Fruit fly (Drosophila melanogaster) whole organism, pupa: ENCODE data around the gene CG10749.

Experiments
- CG12605 ChIP-seq: fragments of 200-800 bp; sonication (Bioruptor generic); IDR thresholded peaks from 2 replicates; pipeline ENCODE4 v1.3.6; 2022; ENCODE audit warnings: missing biosample characterization, missing genetic modification characterization
- CG13204 ChIP-seq: fragments of 200-800 bp; sonication (Bioruptor generic); optimal IDR thresholded peaks from 2 replicates; lab custom pipeline; 2018; ENCODE audit warnings: missing biosample characterization, mild to moderate bottlenecking, missing genetic modification characterization, moderate library complexity
- CG14655 ChIP-seq: fragments of 200-800 bp; sonication (Bioruptor generic); optimal IDR thresholded peaks from 3 replicates; lab custom pipeline; 2017; ENCODE audit warnings: mild to moderate bottlenecking, missing biosample characterization, missing genetic modification reagents, missing genetic modification characterization
- CG15710 ChIP-seq: fragments of 200-800 bp; sonication (Bioruptor generic); optimal IDR thresholded peaks from 2 replicates; lab custom pipeline; 2018; ENCODE audit warnings: missing biosample characterization, mild to moderate bottlenecking, missing genetic modification characterization, moderate library complexity
- CG17806 ChIP-seq: fragments of 200-800 bp; sonication (Bioruptor generic); optimal IDR thresholded peaks from 2 replicates; lab custom pipeline; 2018; ENCODE audit warnings: missing biosample characterization, mild to moderate bottlenecking, missing genetic modification characterization, moderate library complexity
- CG32121 ChIP-seq: fragments of 200-800 bp; sonication (Bioruptor generic); IDR thresholded peaks from 2 replicates; pipeline ENCODE4 v1.3.6; 2022; ENCODE audit warnings: missing biosample characterization, missing genetic modification characterization
- CG34367 ChIP-seq: fragments of 200-800 bp; sonication (Bioruptor generic); optimal IDR thresholded peaks from 2 replicates; lab custom pipeline; 2018; ENCODE audit warnings: missing biosample characterization, mild to moderate bottlenecking, missing genetic modification characterization
- CG4496 ChIP-seq: fragments of 200-800 bp; sonication (Bioruptor generic); IDR thresholded peaks from 3 replicates; pipeline ENCODE4 v1.3.6; 2022; ENCODE audit warnings: missing biosample characterization, missing genetic modification characterization
- CG8159 ChIP-seq: fragments of 200-800 bp; sonication (Bioruptor generic); optimal IDR thresholded peaks from 3 replicates; lab custom pipeline; 2018; ENCODE audit warnings: missing biosample characterization, mild to moderate bottlenecking, missing genetic modification characterization, moderate library complexity
- CG8301 ChIP-seq: fragments of 200-800 bp; sonication (Bioruptor generic); optimal IDR thresholded peaks from 2 replicates; lab custom pipeline; 2018; ENCODE audit warnings: missing biosample characterization, mild to moderate bottlenecking, missing genetic modification characterization
- CG9948 ChIP-seq: fragments of 200-800 bp; sonication (Bioruptor generic); optimal IDR thresholded peaks from 2 replicates; lab custom pipeline; 2018; ENCODE audit warnings: missing biosample characterization, mild to moderate bottlenecking, missing genetic modification characterization, moderate library complexity
- D1 ChIP-seq: fragments of 200-800 bp; sonication (Bioruptor generic); optimal IDR thresholded peaks from 2 replicates; lab custom pipeline; 2018; ENCODE audit warnings: missing biosample characterization, mild to moderate bottlenecking, missing genetic modification characterization, moderate library complexity
- EcR ChIP-seq: fragments of 200-800 bp; sonication (Bioruptor generic); optimal IDR thresholded peaks from 3 replicates; lab custom pipeline; 2019; ENCODE audit warnings: missing biosample characterization, missing genetic modification characterization, mild to moderate bottlenecking, moderate library complexity, missing genetic modification reagents
- Ets98B ChIP-seq: fragments of 200-800 bp; sonication (Bioruptor generic); IDR thresholded peaks from 2 replicates; pipeline ENCODE4 v1.3.6; 2022; ENCODE audit warnings: missing biosample characterization, missing genetic modification characterization
- Pif1A ChIP-seq: fragments of 200-800 bp; sonication (Bioruptor generic); optimal IDR thresholded peaks from 3 replicates; lab custom pipeline; 2016; ENCODE audit warnings: missing biosample characterization, missing genetic modification characterization
- Pif1B ChIP-seq: fragments of 200-800 bp; sonication (Bioruptor generic); optimal IDR thresholded peaks from 3 replicates; lab custom pipeline; 2016; ENCODE audit warnings: missing biosample characterization, missing genetic modification characterization
- Snoo ChIP-seq: fragments of 200-800 bp; sonication (Bioruptor generic); optimal IDR thresholded peaks from 3 replicates; lab custom pipeline; 2017; ENCODE audit warnings: missing biosample characterization, mild to moderate bottlenecking, missing genetic modification characterization, inconsistent platforms
- fd96Ca ChIP-seq: fragments of 200-800 bp; sonication (Bioruptor generic); IDR thresholded peaks from 3 replicates; pipeline ENCODE4 v1.3.6; 2022; ENCODE audit warnings: missing biosample characterization, missing genetic modification characterization
- gl ChIP-seq: fragments of 200-800 bp; sonication (Bioruptor generic); optimal IDR thresholded peaks from 2 replicates; lab custom pipeline; 2018; ENCODE audit warnings: missing biosample characterization, mild to moderate bottlenecking, missing genetic modification characterization
- rn ChIP-seq: fragments of 200-800 bp; sonication (Bioruptor generic); IDR thresholded peaks from 2 replicates; pipeline ENCODE4 v1.3.6; 2022; ENCODE audit warnings: missing biosample characterization, missing genetic modification characterization

CG10749 gene

DNA sequence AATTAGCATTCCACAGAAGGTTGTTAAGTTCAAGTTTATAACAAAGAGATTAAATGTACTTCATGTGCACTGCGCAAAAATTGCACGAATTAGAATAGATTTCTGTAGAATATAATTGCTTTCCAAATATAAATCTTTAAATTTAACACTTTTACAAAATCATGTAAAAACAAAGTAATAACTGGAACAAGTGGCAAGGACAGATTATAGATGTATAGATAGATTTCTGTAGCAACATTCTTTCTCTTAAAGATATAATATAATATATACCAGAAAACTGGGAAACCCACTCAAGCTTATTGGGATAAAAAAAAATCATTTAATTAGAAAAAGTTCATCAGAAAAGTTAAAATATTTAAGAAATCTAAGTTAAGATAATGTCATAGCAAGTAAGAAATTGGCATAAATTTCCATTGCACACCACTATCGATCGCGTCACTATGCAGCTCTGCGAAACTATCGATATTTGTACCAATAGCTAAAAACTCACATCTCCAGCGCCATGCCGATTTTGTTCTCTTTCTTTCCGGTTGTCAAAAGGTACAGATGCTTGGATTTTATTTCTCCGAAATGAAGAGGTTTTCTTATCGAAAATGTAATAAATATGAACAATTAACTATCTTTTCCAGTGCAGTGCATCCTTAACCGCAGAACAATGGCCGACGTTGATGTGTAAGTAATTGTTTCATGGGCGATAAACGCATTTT, 50.7 kb downstream of the CG10749 start, which contains the start of gene RpS12:
RpS12 (plus strand) TSS at position 499 of the 707 bp plus-strand sequence.
- TF ChIP-seq CG14655 (GFP tag; lab: Kevin White, UChicago) (peak; percentile 45), Ets98B (GFP tag; lab: Robert Waterston, UW) (peak; percentile 16; the same call in 1 of the 2 replicates), CG34367 (tag; lab: Kevin White, UChicago) (peak; percentile 60), Pif1A (GFP tag; lab: Kevin White, UChicago) (peak; percentile 41), rn (GFP tag; lab: Robert Waterston, UW) (peak; percentile 25; the same call in 1 of the 2 replicates), CG8301 (tag; lab: Kevin White, UChicago) (no peak), CG9948 (peak; percentile 27), fd96Ca (GFP tag; lab: Robert Waterston, UW) (no peak; the same call in 2 of the 3 replicates), CG32121 (GFP tag; lab: Robert Waterston, UW) (peak; percentile 15), gl (tag; lab: Kevin White, UChicago) (peak; percentile 41), D1 (tag; lab: Kevin White, UChicago) (no peak), CG8159 (tag; lab: Kevin White, UChicago) (peak; percentile 22), CG17806 (tag; lab: Kevin White, UChicago) (peak; percentile 35), CG4496 (GFP tag; lab: Robert Waterston, UW) (peak; percentile 82), CG12605 (GFP tag; lab: Robert Waterston, UW) (peak; percentile 73), CG15710 (peak; percentile 37), Snoo (tag; lab: Kevin White, UChicago) (peak; percentile 79), CG13204 (GFP tag; lab: Kevin White, UChicago) (peak; percentile 18), Pif1B (peak; percentile 27), EcR (GFP tag; lab: Kevin White, UChicago) (no peak)
